Worm (Caenorhabditis elegans): Measurements from ENCODE around the gene Y48G9A.7.
A peak's percentile ranks its signal among the peaks of the same experiment; 100 is the strongest.

DNA sequence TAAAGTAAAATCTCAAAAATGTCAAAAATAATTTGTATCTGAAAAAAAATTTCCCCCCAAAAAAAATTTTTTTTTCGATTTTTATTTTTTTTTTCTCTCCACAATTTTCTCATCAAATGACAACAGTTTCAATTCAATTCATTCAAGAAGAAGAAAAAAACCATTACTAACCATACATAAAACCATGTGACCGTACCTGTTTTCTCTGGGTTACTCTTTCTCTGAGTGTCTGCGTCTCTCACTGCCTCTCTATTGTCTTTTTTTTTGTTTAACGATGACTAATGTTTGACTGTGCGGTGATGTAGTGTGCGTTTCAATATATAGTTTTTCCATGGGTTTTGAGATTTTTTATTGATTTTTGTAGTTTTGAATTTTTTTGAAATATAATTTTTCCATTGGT, 19.7 kb upstream of the Y48G9A.7 start:
- TF ChIP-seq pqm-1 (tag; optimal IDR thresholded peaks at IDR 0.05), result peak; percentile 31
- TF ChIP-seq nhr-28 (tag; optimal IDR thresholded peaks at IDR 0.05), result no peak
- TF ChIP-seq skn-1 (tag; optimal IDR thresholded peaks at IDR 0.05), result peak; percentile 12
- no peak for TF ChIP-seq ZK546.5 (tag; optimal IDR thresholded peaks at IDR 0.05)
- no peak for TF ChIP-seq R02D3.7 (tag; optimal IDR thresholded peaks at IDR 0.05)
- TF ChIP-seq nhr-11 (tag; optimal IDR thresholded peaks at IDR 0.05), result no peak
- no peak for TF ChIP-seq fos-1 (tag; optimal IDR thresholded peaks at IDR 0.05)
- no peak for TF ChIP-seq fkh-2 (tag; optimal IDR thresholded peaks at IDR 0.05)
- TF ChIP-seq nhr-77 (tag; optimal IDR thresholded peaks at IDR 0.05), result no peak
- TF ChIP-seq nhr-12 (tag; optimal IDR thresholded peaks at IDR 0.05), result no peak
- TF ChIP-seq snpc-4 (tag; optimal IDR thresholded peaks at IDR 0.05), result no peak
- peak; percentile 30 for TF ChIP-seq nfya-1 (tag; optimal IDR thresholded peaks at IDR 0.05; ENCODE audit: insufficient read depth)

All from whole organism, L3 larva.